Fruit fly (Drosophila melanogaster) whole organism, prepupa: Measurements from ENCODE around the gene CG42245.

Experiments used
- Blimp-1 ChIP-seq: fragments of 200-800 bp; sonication (Bioruptor generic); optimal IDR thresholded peaks from 3 replicates; lab custom pipeline; 2017; ENCODE audit warnings: missing biosample characterization, missing genetic modification characterization, mild to moderate bottlenecking, moderate library complexity, missing genetic modification reagents
- CG10669 ChIP-seq: fragments of 200-800 bp; sonication (Bioruptor generic); optimal IDR thresholded peaks from 3 replicates; lab custom pipeline; 2018; ENCODE audit warnings: missing biosample characterization, mild to moderate bottlenecking, missing genetic modification characterization, moderate library complexity
- CG11294 ChIP-seq: fragments of 200-800 bp; sonication (Bioruptor generic); IDR thresholded peaks from 2 replicates; pipeline ENCODE4 v1.3.6; 2022; ENCODE audit warnings: missing biosample characterization, missing genetic modification characterization
- CG11762 ChIP-seq: fragments of 200-800 bp; sonication (Bioruptor generic); optimal IDR thresholded peaks from 3 replicates; lab custom pipeline; 2016; ENCODE audit warnings: missing biosample characterization, missing genetic modification characterization; ENCODE audit not compliant: insufficient read depth
- CG11902 ChIP-seq: fragments of 200-800 bp; sonication (Bioruptor generic); optimal IDR thresholded peaks from 3 replicates; lab custom pipeline; 2016; ENCODE audit warnings: missing biosample characterization, missing genetic modification characterization
- CG15336 ChIP-seq: fragments of 200-800 bp; sonication (Bioruptor generic); IDR thresholded peaks from 2 replicates; pipeline ENCODE4 v1.3.6; 2022; ENCODE audit warnings: missing biosample characterization, missing genetic modification characterization
- CG1621 ChIP-seq: fragments of 200-800 bp; sonication (Bioruptor generic); optimal IDR thresholded peaks from 3 replicates; lab custom pipeline; 2018; ENCODE audit warnings: missing biosample characterization, mild to moderate bottlenecking, missing genetic modification characterization
- CG31627 ChIP-seq: fragments of 200-800 bp; sonication (Bioruptor generic); optimal IDR thresholded peaks from 3 replicates; lab custom pipeline; 2016; ENCODE audit warnings: missing biosample characterization, missing genetic modification characterization
- CG32006 ChIP-seq: fragments of 200-800 bp; sonication (Bioruptor generic); optimal IDR thresholded peaks from 3 replicates; lab custom pipeline; 2017; ENCODE audit warnings: missing biosample characterization, mild to moderate bottlenecking, missing genetic modification characterization
- CG34406 ChIP-seq: fragments of 200-800 bp; sonication (Bioruptor generic); optimal IDR thresholded peaks from 3 replicates; lab custom pipeline; 2016; ENCODE audit warnings: missing biosample characterization, missing genetic modification characterization
- CG3919 ChIP-seq: fragments of 200-800 bp; sonication (Bioruptor generic); optimal IDR thresholded peaks from 3 replicates; lab custom pipeline; 2016; ENCODE audit warnings: missing biosample characterization, missing genetic modification characterization
- CG4318 ChIP-seq: fragments of 200-800 bp; sonication (Bioruptor generic); optimal IDR thresholded peaks from 3 replicates; lab custom pipeline; 2017; ENCODE audit warnings: missing biosample characterization, mild to moderate bottlenecking, missing genetic modification characterization
- CG6163 ChIP-seq: fragments of 200-800 bp; sonication (Bioruptor generic); IDR thresholded peaks from 3 replicates; pipeline ENCODE4 v1.3.6; 2022; ENCODE audit warnings: missing biosample characterization, missing genetic modification characterization
- CG6276 ChIP-seq: fragments of 200-800 bp; sonication (Bioruptor generic); optimal IDR thresholded peaks from 2 replicates; lab custom pipeline; 2017; ENCODE audit warnings: missing biosample characterization, mild to moderate bottlenecking, missing genetic modification characterization
- CG6792 ChIP-seq: fragments of 200-800 bp; sonication (Bioruptor generic); optimal IDR thresholded peaks from 3 replicates; lab custom pipeline; 2016; ENCODE audit warnings: missing biosample characterization, missing genetic modification characterization
- CG6808 ChIP-seq: fragments of 200-800 bp; sonication (Bioruptor generic); optimal IDR thresholded peaks from 3 replicates; lab custom pipeline; 2017; ENCODE audit warnings: missing biosample characterization, missing genetic modification characterization, mild to moderate bottlenecking, moderate library complexity, missing genetic modification reagents
- CG6854 ChIP-seq: fragments of 200-800 bp; sonication (Bioruptor generic); optimal IDR thresholded peaks from 2 replicates; lab custom pipeline; 2017; ENCODE audit warnings: missing biosample characterization, mild to moderate bottlenecking, missing genetic modification characterization
- CG8119 ChIP-seq: fragments of 200-800 bp; sonication (Bioruptor generic); IDR thresholded peaks from 3 replicates; pipeline ENCODE4 v1.3.6; 2022; ENCODE audit warnings: missing biosample characterization, missing genetic modification characterization
- CG8319 ChIP-seq: fragments of 200-800 bp; sonication (Bioruptor generic); optimal IDR thresholded peaks from 3 replicates; lab custom pipeline; 2016; ENCODE audit warnings: missing biosample characterization, missing genetic modification characterization
- CG8632 ChIP-seq: fragments of 200-800 bp; sonication (Bioruptor generic); optimal IDR thresholded peaks from 3 replicates; lab custom pipeline; 2016; ENCODE audit warnings: missing biosample characterization, missing genetic modification characterization
- CG9139 ChIP-seq: fragments of 200-800 bp; sonication (Bioruptor generic); optimal IDR thresholded peaks from 3 replicates; lab custom pipeline; 2017; ENCODE audit warnings: missing biosample characterization, mild to moderate bottlenecking, missing genetic modification characterization
- Eip75B ChIP-seq: fragments of 200-800 bp; sonication (Bioruptor generic); optimal IDR thresholded peaks from 3 replicates; lab custom pipeline; 2016; ENCODE audit warnings: missing biosample characterization, missing genetic modification characterization
- Eip78C ChIP-seq: fragments of 200-800 bp; sonication (Bioruptor generic); peaks from one replicate; lab custom pipeline; 2016; ENCODE audit warnings: missing biosample characterization, missing genetic modification characterization
- Eip93F ChIP-seq: fragments of 200-800 bp; sonication (Bioruptor generic); optimal IDR thresholded peaks from 2 replicates; lab custom pipeline; 2016; ENCODE audit warnings: missing biosample characterization, mild to moderate bottlenecking, missing genetic modification characterization
- Ets21C ChIP-seq: fragments of 200-800 bp; sonication (Bioruptor generic); optimal IDR thresholded peaks from 3 replicates; lab custom pipeline; 2016; ENCODE audit warnings: missing biosample characterization, missing genetic modification characterization
- Hr38 ChIP-seq: sonication (Bioruptor generic); optimal IDR thresholded peaks from 2 replicates; lab custom pipeline; 2016; ENCODE audit warnings: missing biosample characterization, missing genetic modification characterization
- Met ChIP-seq: fragments of 200-800 bp; sonication (Bioruptor generic); optimal IDR thresholded peaks from 3 replicates; lab custom pipeline; 2016; ENCODE audit warnings: missing biosample characterization, missing genetic modification characterization
- OdsH ChIP-seq: fragments of 200-800 bp; sonication (Bioruptor generic); optimal IDR thresholded peaks from 3 replicates; lab custom pipeline; 2016; ENCODE audit warnings: missing biosample characterization, missing genetic modification characterization
- Smox ChIP-seq: fragments of 200-800 bp; sonication (Bioruptor generic); optimal IDR thresholded peaks from 3 replicates; lab custom pipeline; 2016; ENCODE audit warnings: missing biosample characterization, missing genetic modification characterization
- Sox102F ChIP-seq: fragments of 200-800 bp; sonication (Bioruptor generic); optimal IDR thresholded peaks from 2 replicates; lab custom pipeline; 2016; ENCODE audit warnings: missing biosample characterization, mild to moderate bottlenecking, missing genetic modification characterization
- Sox14 ChIP-seq: fragments of 200-800 bp; sonication (Bioruptor generic); optimal IDR thresholded peaks from 3 replicates; lab custom pipeline; 2016; ENCODE audit warnings: missing biosample characterization, missing genetic modification characterization
- Sox15 ChIP-seq: fragments of 200-800 bp; sonication (Bioruptor generic); optimal IDR thresholded peaks from 3 replicates; lab custom pipeline; 2016; ENCODE audit warnings: missing biosample characterization, missing genetic modification characterization
- achi ChIP-seq: fragments of 200-800 bp; sonication (Bioruptor generic); optimal IDR thresholded peaks from 3 replicates; lab custom pipeline; 2016; ENCODE audit warnings: missing biosample characterization, missing genetic modification characterization
- acj6 ChIP-seq: fragments of 200-800 bp; sonication (Bioruptor generic); optimal IDR thresholded peaks from 3 replicates; lab custom pipeline; 2016; ENCODE audit warnings: missing biosample characterization, missing genetic modification characterization
- cyc ChIP-seq: fragments of 200-800 bp; sonication (Bioruptor generic); optimal IDR thresholded peaks from 3 replicates; lab custom pipeline; 2016; ENCODE audit warnings: missing biosample characterization, missing genetic modification characterization
- dac ChIP-seq: fragments of 200-800 bp; sonication (Bioruptor generic); optimal IDR thresholded peaks from 2 replicates; lab custom pipeline; 2017; ENCODE audit warnings: missing biosample characterization, mild to moderate bottlenecking, missing genetic modification characterization
- dsx ChIP-seq: fragments of 200-800 bp; optimal IDR thresholded peaks from 3 replicates; lab custom pipeline; 2019; ENCODE audit warnings: missing biosample characterization, mild to moderate bottlenecking, missing genetic modification characterization, moderate library complexity; ENCODE audit not compliant: poor library complexity, severe bottlenecking
- eg ChIP-seq: fragments of 200-800 bp; sonication (Bioruptor generic); IDR thresholded peaks from 3 replicates; pipeline ENCODE4 v1.3.6; 2022; ENCODE audit warnings: missing biosample characterization, missing genetic modification characterization
- esn ChIP-seq: fragments of 200-800 bp; sonication (Bioruptor generic); optimal IDR thresholded peaks from 2 replicates; lab custom pipeline; 2016; ENCODE audit warnings: missing biosample characterization, mild to moderate bottlenecking, missing genetic modification characterization, moderate library complexity
- fd59A ChIP-seq: fragments of 200-800 bp; sonication (Bioruptor generic); optimal IDR thresholded peaks from 2 replicates; lab custom pipeline; 2017; ENCODE audit warnings: missing biosample characterization, mild to moderate bottlenecking, missing genetic modification characterization, missing genetic modification reagents
- fd85E ChIP-seq: fragments of 200-800 bp; sonication (Bioruptor generic); optimal IDR thresholded peaks from 3 replicates; lab custom pipeline; 2016; ENCODE audit warnings: missing biosample characterization, missing genetic modification characterization
- fkh ChIP-seq: fragments of 200-800 bp; sonication (Bioruptor generic); optimal IDR thresholded peaks from 3 replicates; lab custom pipeline; 2017; ENCODE audit warnings: missing biosample characterization, mild to moderate bottlenecking, missing genetic modification characterization, moderate library complexity
- spab ChIP-seq: fragments of 200-800 bp; sonication (Bioruptor generic); optimal IDR thresholded peaks from 2 replicates; lab custom pipeline; 2017; ENCODE audit warnings: missing biosample characterization, mild to moderate bottlenecking, missing genetic modification characterization, missing genetic modification reagents
- topi ChIP-seq: fragments of 200-800 bp; sonication (Bioruptor generic); optimal IDR thresholded peaks from 3 replicates; lab custom pipeline; 2016; ENCODE audit warnings: missing biosample characterization, missing genetic modification characterization
- vri ChIP-seq: fragments of 200-800 bp; sonication (Bioruptor generic); optimal IDR thresholded peaks from 3 replicates; lab custom pipeline; 2016; ENCODE audit warnings: missing biosample characterization, mild to moderate bottlenecking, missing genetic modification characterization

Gene CG42245

DNA sequence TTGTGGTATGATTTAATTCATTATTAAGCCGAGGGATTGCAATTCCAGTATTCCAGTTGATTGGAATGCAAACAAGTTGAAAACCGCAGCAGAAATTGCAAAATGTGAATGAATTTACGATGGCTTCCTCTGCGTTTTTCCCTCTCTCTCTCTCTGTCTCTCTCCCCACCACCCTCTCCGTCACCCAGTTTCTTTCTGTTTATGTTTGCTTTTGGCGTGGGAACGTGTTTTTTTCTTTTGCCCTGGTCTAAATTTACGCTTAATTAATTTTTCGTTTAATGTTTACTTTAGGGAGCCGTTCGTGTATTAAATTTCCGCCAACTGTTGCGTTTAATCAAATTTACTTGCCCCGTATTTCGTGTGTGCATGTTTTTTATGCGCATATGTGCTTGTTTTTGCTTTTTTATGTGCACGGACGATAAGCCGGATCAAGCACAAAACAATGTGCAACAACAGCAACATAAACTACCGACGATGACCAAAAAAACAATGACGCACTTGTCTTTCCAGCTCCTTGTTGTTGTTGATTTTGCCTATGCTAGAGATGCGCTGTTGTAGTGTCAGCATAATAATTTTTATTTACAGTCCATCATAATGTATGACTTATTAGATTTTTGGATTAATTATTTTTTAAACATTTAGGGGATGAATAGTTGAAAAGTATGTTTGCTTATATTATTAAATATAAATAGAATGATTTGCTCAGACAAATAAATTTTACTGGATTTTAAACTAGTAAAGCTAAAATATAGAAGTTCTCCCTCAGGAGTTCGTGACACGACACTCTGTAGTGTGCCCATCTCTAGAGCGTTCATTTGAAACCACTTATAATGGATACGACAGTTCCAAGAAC, 41.4 kb upstream of the CG42245 start (continued):
- TF ChIP-seq spab (GFP tag; lab: Kevin White, UChicago) (no peak), CG31627 (peak; percentile 35), fd85E (GFP tag; lab: Kevin White, UChicago) (peak; percentile 19), esn (GFP tag; lab: Kevin White, UChicago) (peak; percentile 47), acj6 (GFP tag; lab: Kevin White, UChicago) (peak; percentile 51), CG15336 (GFP tag; lab: Robert Waterston, UW) (peak; percentile 65), Eip75B (GFP tag; lab: Kevin White, UChicago) (peak; percentile 29), CG8319 (GFP tag; lab: Kevin White, UChicago) (no peak), CG11762 (GFP tag; lab: Kevin White, UChicago) (no peak), CG6792 (GFP tag; lab: Kevin White, UChicago) (no peak), Hr38 (no peak), CG34406 (peak; percentile 24), CG11902 (no peak), fd59A (GFP tag; lab: Kevin White, UChicago) (no peak), Blimp-1 (GFP tag; lab: Kevin White, UChicago) (no peak), CG8119 (GFP tag; lab: Robert Waterston, UW) (peak; percentile 72; the same call in 2 of the 3 replicates), OdsH (peak; percentile 64), CG10669 (GFP tag; lab: Kevin White, UChicago) (no peak), dsx (GFP tag; lab: Kevin White, UChicago) (peak; percentile 45), achi (GFP tag; lab: Kevin White, UChicago) (peak; percentile 56), vri (GFP tag; lab: Kevin White, UChicago) (no peak), topi (GFP tag; lab: Kevin White, UChicago) (peak; percentile 37), CG9139 (GFP tag; lab: Kevin White, UChicago) (peak; percentile 5), Eip93F (GFP tag; lab: Kevin White, UChicago) (no peak), Sox15 (no peak), fkh (GFP tag; lab: Kevin White, UChicago) (peak; percentile 82), Sox102F (GFP tag; lab: Kevin White, UChicago) (peak; percentile 49), eg (peak; percentile 46; the same call in 2 of the 3 replicates), Eip78C (GFP tag; lab: Kevin White, UChicago) (peak; percentile 91), cyc (GFP tag; lab: Kevin White, UChicago) (peak; percentile 18), CG6163 (GFP tag; lab: Robert Waterston, UW) (no peak), CG11294 (GFP tag; lab: Robert Waterston, UW) (no peak), Smox (GFP tag; lab: Kevin White, UChicago) (peak; percentile 7), CG4318 (GFP tag; lab: Kevin White, UChicago) (peak; percentile 25), Met (GFP tag; lab: Kevin White, UChicago) (peak; percentile 31), CG6854 (GFP tag; lab: Kevin White, UChicago) (peak; percentile 22), CG8632 (GFP tag; lab: Kevin White, UChicago) (peak; percentile 21), CG6808 (GFP tag; lab: Kevin White, UChicago) (no peak), Ets21C (GFP tag; lab: Kevin White, UChicago) (no peak)

DNA sequence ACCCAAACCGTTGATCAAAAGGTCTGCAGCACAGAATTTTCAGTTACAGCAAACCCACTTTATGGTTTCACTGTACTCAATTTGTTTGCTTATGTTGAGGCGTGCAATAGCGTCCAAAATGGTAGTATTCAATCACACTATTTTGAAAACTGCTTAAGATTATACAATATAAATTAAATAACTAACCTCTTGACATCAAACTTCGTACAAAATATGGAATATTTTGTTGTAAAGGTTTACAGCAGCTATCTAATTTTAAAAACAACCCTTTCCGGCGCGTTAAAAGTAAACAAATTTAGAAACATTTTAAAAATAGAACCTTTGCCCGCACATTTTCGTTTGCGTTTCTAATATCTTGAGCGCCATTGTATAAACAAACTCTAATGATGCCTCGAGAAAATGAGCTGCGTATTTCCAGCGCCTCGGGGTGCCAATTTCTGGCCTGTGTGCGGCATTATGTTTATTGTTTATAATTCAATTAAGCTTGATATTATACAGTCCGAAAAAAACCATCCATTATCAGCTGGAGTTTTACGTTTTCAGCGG, 40.7 kb upstream of the CG42245 start:
- TF ChIP-seq CG6276 (GFP tag; lab: Kevin White, UChicago), result no peak
- TF ChIP-seq CG15336 (GFP tag; lab: Robert Waterston, UW), result 0 out of 2 replicates have a peak, but pooled peaks have one; percentile 7
- 0 out of 3 replicates have a peak, but pooled peaks have one; percentile 5 for TF ChIP-seq CG6163 (GFP tag; lab: Robert Waterston, UW)
- TF ChIP-seq Sox14 (GFP tag; lab: Kevin White, UChicago), result no peak
- peak; percentile 75 for TF ChIP-seq Eip78C (GFP tag; lab: Kevin White, UChicago)
- TF ChIP-seq CG3919 (GFP tag; lab: Kevin White, UChicago), result no peak
- TF ChIP-seq CG32006 (GFP tag; lab: Kevin White, UChicago), result peak; percentile 28
- TF ChIP-seq CG6792 (GFP tag; lab: Kevin White, UChicago), result no peak
- TF ChIP-seq CG1621, result no peak
- TF ChIP-seq CG11294 (GFP tag; lab: Robert Waterston, UW), result no peak
- no peak for TF ChIP-seq Hr38
- TF ChIP-seq dac (GFP tag; lab: Kevin White, UChicago), result peak; percentile 13
- TF ChIP-seq eg, result 0 out of 3 replicates have a peak, but pooled peaks have one; percentile 8
- no peak for TF ChIP-seq OdsH
- no peak for TF ChIP-seq CG10669 (GFP tag; lab: Kevin White, UChicago)
- TF ChIP-seq achi (GFP tag; lab: Kevin White, UChicago), result no peak
